Fruit fly (Drosophila melanogaster) whole organism, embryonic: Measurements from ENCODE around the gene CG13081.
A peak's percentile ranks its signal among the peaks of the same experiment; 100 is the strongest.

Source experiments
- Asciz ChIP-seq: fragments of 200-800 bp; sonication (Bioruptor generic); optimal IDR thresholded peaks from 2 replicates; lab custom pipeline; 2017; ENCODE audit warnings: missing biosample characterization, mild to moderate bottlenecking, missing genetic modification characterization, missing genetic modification reagents
- CG11696 ChIP-seq: fragments of 200-800 bp; sonication (Bioruptor generic); IDR thresholded peaks from 2 replicates; pipeline ENCODE4 v1.3.6; 2022; ENCODE audit warnings: missing biosample characterization, missing genetic modification characterization
- CG12236 ChIP-seq: fragments of 200-800 bp; sonication (Bioruptor generic); optimal IDR thresholded peaks from 2 replicates; lab custom pipeline; 2016; ENCODE audit warnings: missing biosample characterization, missing genetic modification characterization
- CG13894 ChIP-seq: fragments of 200-800 bp; sonication (Bioruptor generic); optimal IDR thresholded peaks from 3 replicates; lab custom pipeline; 2018; ENCODE audit warnings: missing biosample characterization, mild to moderate bottlenecking, missing genetic modification characterization, moderate library complexity
- CG14710 ChIP-seq: fragments of 200-800 bp; sonication (Bioruptor generic); optimal IDR thresholded peaks from 3 replicates; lab custom pipeline; 2019; ENCODE audit warnings: missing biosample characterization, mild to moderate bottlenecking, missing genetic modification characterization, moderate library complexity
- CG1602 ChIP-seq: fragments of 200-800 bp; sonication (Bioruptor generic); optimal IDR thresholded peaks from 3 replicates; lab custom pipeline; 2016; ENCODE audit warnings: missing biosample characterization, missing genetic modification characterization
- CG1603 ChIP-seq: fragments of 200-800 bp; sonication (Bioruptor generic); optimal IDR thresholded peaks from 2 replicates; lab custom pipeline; 2019; ENCODE audit warnings: missing biosample characterization, mild to moderate bottlenecking, missing genetic modification characterization, moderate library complexity
- CG17359 ChIP-seq: fragments of 200-800 bp; sonication (Bioruptor generic); optimal IDR thresholded peaks from 3 replicates; lab custom pipeline; 2018; ENCODE audit warnings: missing biosample characterization, mild to moderate bottlenecking, missing genetic modification characterization, moderate library complexity
- CG18011 ChIP-seq: fragments of 200-800 bp; sonication (Bioruptor generic); optimal IDR thresholded peaks from 2 replicates; lab custom pipeline; 2017; ENCODE audit warnings: missing biosample characterization, missing genetic modification characterization, mild to moderate bottlenecking, moderate library complexity, missing genotype
- CG2202 ChIP-seq: fragments of 200-800 bp; sonication (Bioruptor generic); optimal IDR thresholded peaks from 2 replicates; lab custom pipeline; 2018; ENCODE audit warnings: missing biosample characterization, mild to moderate bottlenecking, missing genetic modification characterization
- CG30431 ChIP-seq: fragments of 200-800 bp; sonication (Bioruptor generic); optimal IDR thresholded peaks from 2 replicates; lab custom pipeline; 2017; ENCODE audit warnings: missing biosample characterization, missing genetic modification characterization
- CG32532 ChIP-seq: fragments of 200-800 bp; sonication (Bioruptor generic); IDR thresholded peaks from 2 replicates; pipeline ENCODE4 v1.3.6; 2022; ENCODE audit warnings: missing biosample characterization, missing genetic modification characterization
- CG3726 ChIP-seq: fragments of 200-800 bp; sonication (Bioruptor generic); IDR thresholded peaks from 3 replicates; pipeline ENCODE4, ENCODE4 v1.3.6; 2022; ENCODE audit warnings: missing biosample characterization, missing genetic modification characterization
- CG4730 ChIP-seq: fragments of 200-800 bp; sonication (Bioruptor generic); IDR thresholded peaks from 2 replicates; pipeline ENCODE4 v1.3.6; 2022; ENCODE audit warnings: missing biosample characterization, missing genetic modification characterization
- CG5245 ChIP-seq: fragments of 200-800 bp; sonication (Bioruptor generic); optimal IDR thresholded peaks from 3 replicates; lab custom pipeline; 2016; ENCODE audit warnings: missing biosample characterization, missing genetic modification characterization
- CG7271 ChIP-seq: fragments of 200-800 bp; sonication (Bioruptor generic); optimal IDR thresholded peaks from 2 replicates; lab custom pipeline; 2018; ENCODE audit warnings: missing biosample characterization, mild to moderate bottlenecking, missing genetic modification characterization, moderate library complexity
- CG7745 ChIP-seq: fragments of 200-800 bp; sonication (Bioruptor generic); optimal IDR thresholded peaks from 2 replicates; lab custom pipeline; 2018; ENCODE audit warnings: missing biosample characterization, mild to moderate bottlenecking, missing genetic modification characterization, moderate library complexity
- CG7839 ChIP-seq: fragments of 200-800 bp; sonication (Bioruptor generic); optimal IDR thresholded peaks from 3 replicates; lab custom pipeline; 2018; ENCODE audit warnings: missing biosample characterization, mild to moderate bottlenecking, missing genetic modification characterization, moderate library complexity
- CG9437 ChIP-seq: fragments of 200-800 bp; sonication (Bioruptor generic); optimal IDR thresholded peaks from 2 replicates; lab custom pipeline; 2018; ENCODE audit warnings: missing biosample characterization, mild to moderate bottlenecking, missing genetic modification characterization
- CG9727 ChIP-seq: fragments of 200-800 bp; sonication (Bioruptor generic); optimal IDR thresholded peaks from 3 replicates; lab custom pipeline; 2017; ENCODE audit warnings: missing biosample characterization, mild to moderate bottlenecking, missing genetic modification characterization
- CG9932 ChIP-seq: fragments of 200-800 bp; sonication (Bioruptor generic); IDR thresholded peaks from 2 replicates; pipeline ENCODE4 v1.3.6; 2022; ENCODE audit warnings: missing biosample characterization, missing genetic modification characterization
- Doc2 ChIP-seq: fragments of 200-800 bp; sonication (Bioruptor generic); IDR thresholded peaks from 2 replicates; pipeline ENCODE4 v1.3.6; 2022; ENCODE audit warnings: missing biosample characterization, missing genetic modification characterization
- Fer3 ChIP-seq: fragments of 200-800 bp; sonication (Bioruptor generic); optimal IDR thresholded peaks from 2 replicates; lab custom pipeline; 2018; ENCODE audit warnings: missing biosample characterization, mild to moderate bottlenecking, missing genetic modification characterization, moderate library complexity
- Hr39 ChIP-seq: fragments of >200 bp; optimal IDR thresholded peaks from 2 replicates; lab custom pipeline; 2017
- Max ChIP-seq: fragments of 200-800 bp; sonication (Bioruptor generic); optimal IDR thresholded peaks from 2 replicates; lab custom pipeline; 2016; ENCODE audit warnings: missing biosample characterization, mild to moderate bottlenecking, missing genetic modification characterization
- NC2α ChIP-seq: fragments of 200-800 bp; sonication (Bioruptor generic); optimal IDR thresholded peaks from 2 replicates; lab custom pipeline; 2016; ENCODE audit warnings: missing biosample characterization, missing genetic modification characterization
- Sry-δ ChIP-seq: fragments of 200-800 bp; sonication (Bioruptor generic); optimal IDR thresholded peaks from 2 replicates; lab custom pipeline; 2016; ENCODE audit warnings: missing biosample characterization, missing genetic modification characterization
- al ChIP-seq: fragments of 200-800 bp; sonication (Bioruptor generic); IDR thresholded peaks from 2 replicates; pipeline ENCODE4 v1.3.6; 2022; ENCODE audit warnings: missing biosample characterization, missing genetic modification characterization
- bcd ChIP-seq: fragments of 200-800 bp; sonication (Bioruptor generic); optimal IDR thresholded peaks from 2 replicates; lab custom pipeline; 2017; ENCODE audit warnings: missing biosample characterization, mild to moderate bottlenecking, missing genetic modification characterization
- chinmo ChIP-seq: fragments of 200-800 bp; sonication (Bioruptor generic); IDR thresholded peaks from 4 replicates; pipeline ENCODE4 v1.3.6; 2022; ENCODE audit warnings: missing biosample characterization, missing genetic modification characterization; ENCODE audit not compliant: partially characterized antibody
- chm ChIP-seq: fragments of 200-800 bp; sonication (Bioruptor generic); IDR thresholded peaks from 2 replicates; pipeline ENCODE4 v1.3.6; 2022; ENCODE audit warnings: missing biosample characterization, missing genetic modification characterization
- crc ChIP-seq: fragments of 200-800 bp; sonication (Bioruptor generic); optimal IDR thresholded peaks from 2 replicates; lab custom pipeline; 2016; ENCODE audit warnings: missing biosample characterization, missing genetic modification characterization
- dmrt99B ChIP-seq: fragments of 200-800 bp; sonication (Bioruptor generic); optimal IDR thresholded peaks from 2 replicates; lab custom pipeline; 2018; ENCODE audit warnings: missing biosample characterization, mild to moderate bottlenecking, missing genetic modification characterization, moderate library complexity
- dpn ChIP-seq, 2 experiments: fragments of 200-800 bp; sonication (Bioruptor generic); optimal IDR thresholded peaks; 3 replicates each; lab custom pipeline; 2016; ENCODE audit warnings: missing biosample characterization in 2 of 2, missing genetic modification characterization in 2 of 2
- exex ChIP-seq: fragments of 200-800 bp; sonication (Bioruptor generic); optimal IDR thresholded peaks from 4 replicates; lab custom pipeline; 2018; ENCODE audit warnings: missing biosample characterization, mild to moderate bottlenecking, missing genetic modification characterization, moderate library complexity
- fd102C ChIP-seq: fragments of 200-800 bp; sonication (Bioruptor generic); optimal IDR thresholded peaks from 2 replicates; lab custom pipeline; 2018; ENCODE audit warnings: missing biosample characterization, mild to moderate bottlenecking, missing genetic modification characterization, moderate library complexity
- gem ChIP-seq: fragments of 200-800 bp; sonication (Bioruptor generic); optimal IDR thresholded peaks from 2 replicates; lab custom pipeline; 2019; ENCODE audit warnings: missing biosample characterization, mild to moderate bottlenecking, missing genetic modification characterization, moderate library complexity
- gro ChIP-seq: fragments of 200-800 bp; sonication (Bioruptor generic); optimal IDR thresholded peaks from 2 replicates; lab custom pipeline; 2016; ENCODE audit warnings: missing biosample characterization, missing genetic modification characterization
- her ChIP-seq: fragments of 200-800 bp; sonication (Bioruptor generic); optimal IDR thresholded peaks from 2 replicates; lab custom pipeline; 2016; ENCODE audit warnings: missing biosample characterization, missing genetic modification characterization
- jumu ChIP-seq: fragments of 200-800 bp; sonication (Bioruptor generic); optimal IDR thresholded peaks from 3 replicates; lab custom pipeline; 2016; ENCODE audit warnings: missing biosample characterization, missing genetic modification characterization
- oc ChIP-seq: fragments of 200-800 bp; sonication (Bioruptor generic); optimal IDR thresholded peaks from 2 replicates; lab custom pipeline; 2018; ENCODE audit warnings: missing biosample characterization, mild to moderate bottlenecking, missing genetic modification characterization, moderate library complexity
- pum ChIP-seq: fragments of 200-800 bp; sonication (Bioruptor generic); optimal IDR thresholded peaks from 2 replicates; lab custom pipeline; 2016; ENCODE audit warnings: missing biosample characterization, missing genetic modification characterization
- sens-2 ChIP-seq: fragments of 200-800 bp; sonication (Bioruptor generic); IDR thresholded peaks from 2 replicates; pipeline ENCODE4 v1.3.6; 2022; ENCODE audit warnings: missing biosample characterization, missing genetic modification characterization
- sim ChIP-seq: fragments of 200-800 bp; sonication (Bioruptor generic); IDR thresholded peaks from 2 replicates; pipeline ENCODE4 v1.3.6; 2022; ENCODE audit warnings: missing biosample characterization, missing genetic modification characterization
- sisA ChIP-seq: fragments of 200-800 bp; sonication (Bioruptor generic); IDR thresholded peaks from 2 replicates; pipeline ENCODE4 v1.3.6; 2022; ENCODE audit warnings: missing biosample characterization, missing genetic modification characterization
- sug ChIP-seq: fragments of 200-800 bp; optimal IDR thresholded peaks from 2 replicates; lab custom pipeline; 2019; ENCODE audit warnings: missing biosample characterization, mild to moderate bottlenecking, missing genetic modification characterization, moderate library complexity
- tll ChIP-seq, 2 experiments: fragments of 200-800 bp in 1 of 2; fragments of >200 bp in 1 of 2; sonication (Bioruptor generic) in 1 of 2; optimal IDR thresholded peaks; 2 replicates each; lab custom pipeline; 2017 to 2019; ENCODE audit warnings: missing biosample characterization in 2 of 2, missing genetic modification characterization in 2 of 2, mild to moderate bottlenecking in 1 of 2, moderate library complexity in 1 of 2
- trem ChIP-seq: fragments of 200-800 bp; optimal IDR thresholded peaks from 3 replicates; lab custom pipeline; 2019; ENCODE audit warnings: missing biosample characterization, mild to moderate bottlenecking, missing genetic modification characterization, moderate library complexity
- vnd ChIP-seq: fragments of 200-800 bp; sonication (Bioruptor generic); IDR thresholded peaks from 3 replicates; pipeline ENCODE4 v1.3.6; 2022; ENCODE audit warnings: missing biosample characterization, missing genetic modification characterization; ENCODE audit not compliant: partially characterized antibody

Gene CG13081

DNA sequence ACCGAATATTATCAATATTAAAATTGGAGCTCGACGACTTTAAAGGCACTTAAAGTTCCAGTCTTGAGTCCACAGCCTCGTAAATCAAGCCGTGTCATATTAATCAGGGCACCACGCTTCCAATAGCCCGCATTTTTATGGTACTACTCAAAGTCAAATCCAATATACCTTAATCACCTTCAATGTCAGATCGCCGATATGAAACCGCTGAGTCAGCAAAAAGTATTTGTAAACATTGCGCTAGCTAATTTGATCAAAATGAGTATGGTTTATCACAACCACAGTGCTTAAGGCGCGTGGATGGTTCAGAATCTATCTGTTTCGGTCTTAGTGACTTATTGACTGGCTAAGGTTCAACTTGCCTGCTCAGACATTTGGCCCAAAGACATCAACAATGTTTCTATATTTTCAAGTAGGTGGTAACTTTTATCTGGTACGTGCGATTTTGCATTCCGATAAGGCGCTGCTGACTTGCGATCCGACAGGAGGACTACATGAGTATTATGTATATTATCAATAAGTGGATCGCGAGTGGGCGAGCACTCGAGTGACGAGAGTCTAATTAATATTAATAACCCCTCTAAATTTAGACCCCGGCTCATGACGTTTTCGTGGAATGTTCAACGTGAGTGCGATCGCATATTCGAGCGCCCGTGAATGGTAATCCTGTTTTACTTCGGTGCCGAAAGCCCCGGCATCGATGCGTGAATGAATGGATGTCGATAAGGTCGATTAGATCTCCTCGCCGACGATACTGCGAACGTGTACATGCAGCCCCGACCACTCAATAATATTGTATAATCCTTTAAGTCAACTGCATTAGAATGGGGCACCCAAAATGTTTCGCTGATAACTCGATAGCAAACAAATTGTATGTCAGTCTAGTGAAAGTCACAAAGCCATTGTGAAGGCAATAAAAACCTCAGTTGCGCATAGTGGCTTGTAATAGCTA lies 22.9 kb downstream of the CG13081 start, which contains the start of gene CG13078 (continued):
- TF ChIP-seq fd102C (GFP tag; lab: Kevin White, UChicago) (no peak), CG1602 (GFP tag; lab: Kevin White, UChicago) (no peak), Doc2 (GFP tag; lab: Robert Waterston, UW) (no peak), sisA (no peak), trem (tag; lab: Kevin White, UChicago) (no peak), sens-2 (GFP tag; lab: Robert Waterston, UW) (no peak), gro (GFP tag; lab: Kevin White, UChicago) (peak; percentile 22), dmrt99B (no peak), pum (GFP tag; lab: Kevin White, UChicago) (no peak), her (GFP tag; lab: Kevin White, UChicago) (no peak), CG7745 (no peak), CG4730 (GFP tag; lab: Robert Waterston, UW) (no peak), CG18011 (GFP tag; lab: Kevin White, UChicago) (no peak), Max (GFP tag; lab: Kevin White, UChicago) (no peak), CG7839 (tag; lab: Kevin White, UChicago) (no peak), sug (tag; lab: Kevin White, UChicago) (peak; percentile 42), tll (GFP tag; optimal IDR thresholded peaks at IDR 0.05; lab: Kevin White, UChicago) (no peak), CG9727 (GFP tag; lab: Kevin White, UChicago) (no peak), CG30431 (no peak), CG12236 (GFP tag; lab: Kevin White, UChicago) (no peak), chinmo (0 out of 4 replicates have a peak, but pooled peaks have one; percentile 43), CG5245 (no peak), CG17359 (no peak), CG11696 (GFP tag; lab: Robert Waterston, UW) (no peak), CG9932 (no peak), bcd (GFP tag; lab: Kevin White, UChicago) (no peak), Sry-δ (GFP tag; lab: Kevin White, UChicago) (no peak), crc (GFP tag; lab: Kevin White, UChicago) (no peak), Hr39 (no peak), gem (no peak), exex (tag; lab: Kevin White, UChicago) (peak; percentile 97), Asciz (GFP tag; lab: Kevin White, UChicago) (no peak), CG13894 (peak; percentile 65), chm (GFP tag; lab: Robert Waterston, UW) (no peak), al (GFP tag; lab: Robert Waterston, UW) (no peak), NC2α (GFP tag; lab: Kevin White, UChicago) (no peak), dpn (GFP tag; optimal IDR thresholded peaks at IDR 0.05; lab: Kevin White, UChicago) (no peak)
- TF ChIP-seq, all 482 proteins: peak for 7

DNA sequence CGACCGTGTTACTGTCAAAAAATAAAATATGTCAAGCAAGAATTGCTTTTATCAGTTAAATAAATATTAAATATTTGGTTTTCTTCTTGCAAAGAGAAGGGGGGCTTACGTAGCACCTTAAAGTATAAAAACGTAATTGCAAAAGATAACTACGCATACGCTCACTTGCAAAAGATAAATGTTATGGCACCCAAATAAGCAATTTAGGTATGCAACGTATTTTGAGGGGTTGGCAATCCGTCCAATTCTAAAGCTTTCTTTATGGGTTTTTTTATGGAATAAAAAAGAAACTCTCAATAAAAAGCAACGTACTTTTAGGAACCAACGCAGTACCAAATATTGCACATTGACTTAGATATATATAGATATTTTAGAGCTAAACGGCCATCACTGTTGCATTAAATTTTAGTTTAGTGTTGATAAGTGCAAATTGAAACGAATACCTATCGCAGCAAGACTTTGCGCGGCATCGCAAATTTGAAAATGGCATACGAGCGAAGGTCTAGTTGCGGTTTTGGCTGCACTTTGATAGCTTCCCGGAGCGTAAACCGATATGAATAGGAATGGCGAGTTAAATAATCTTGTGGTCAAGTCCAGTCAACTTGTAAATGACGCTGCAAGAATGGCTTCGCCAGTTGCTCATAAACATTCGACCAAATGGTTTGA lies 25.0 kb downstream of the CG13081 start, which contains the start of gene CG13077:
TSS of gene CG13077 (plus strand) at position 631 of the 666 bp plus-strand sequence.
- TF ChIP-seq CG1603 (tag; lab: Kevin White, UChicago) (no peak), oc (tag; lab: Kevin White, UChicago) (no peak), CG2202 (tag; lab: Kevin White, UChicago) (no peak), sug (tag; lab: Kevin White, UChicago) (no peak), CG7839 (tag; lab: Kevin White, UChicago) (no peak), CG7271 (tag; lab: Kevin White, UChicago) (no peak), sim (no peak), gem (no peak), vnd (GFP tag; lab: Robert Waterston, UW) (no peak), CG32532 (no peak), CG14710 (tag; lab: Kevin White, UChicago) (no peak), CG3726 (no peak), Fer3 (no peak), CG9437 (GFP tag; lab: Kevin White, UChicago) (peak; percentile 98), jumu (no peak)
